Fruit fly (Drosophila melanogaster) Kc167 (cell line): ENCODE measurements around the gene CG6689.

ENCODE experiments used
- Myc ChIP-seq: fragments of >200 bp; optimal IDR thresholded peaks from 2 replicates; lab custom pipeline; 2017; ENCODE audit warnings: missing external identifiers
- psq ChIP-seq: fragments of >200 bp; optimal IDR thresholded peaks from 2 replicates; lab custom pipeline; 2017; ENCODE audit warnings: missing external identifiers

dm6 chr3R:11224478-11224877 lies 4.6 kb upstream of the CG6689 start:
- TF ChIP-seq Myc (lab: Kevin White, UChicago) = no peak
- no peak for TF ChIP-seq psq (lab: Kevin White, UChicago)
